Worm (Caenorhabditis elegans) whole organism, mixed stage, embryonic: ENCODE measurements around the gene F18E3.10.

Experiments
- bed-3 ChIP-seq: fragments of 200-800 bp; sonication (Bioruptor generic); optimal IDR thresholded peaks from 3 replicates; lab custom pipeline; 2018; ENCODE audit warnings: mild to moderate bottlenecking, missing genetic modification characterization, moderate library complexity, missing compliant biosample characterization
- ceh-39 ChIP-seq: fragments of 150-350 bp; optimal IDR thresholded peaks from 2 replicates; lab custom pipeline; 2014; ENCODE audit warnings: missing biosample characterization, missing genetic modification characterization
- ces-1 ChIP-seq: fragments of 150-350 bp; optimal IDR thresholded peaks from 2 replicates; lab custom pipeline; 2014; ENCODE audit warnings: missing biosample characterization, missing genetic modification reagents, missing genetic modification characterization
- cnd-1 ChIP-seq: fragments of 200-800 bp; sonication (Bioruptor generic); optimal IDR thresholded peaks from 2 replicates; lab custom pipeline; 2018; ENCODE audit warnings: mild to moderate bottlenecking, missing genetic modification characterization, missing compliant biosample characterization
- elt-1 ChIP-seq: sonication (generic microtip); optimal IDR thresholded peaks from 2 replicates; lab custom pipeline; 2017; ENCODE audit warnings: missing genetic modification characterization, mild to moderate bottlenecking, missing compliant biosample characterization, antibody characterized with exemption, moderate library complexity, borderline replicate concordance; ENCODE audit not compliant: insufficient read depth
- elt-3 ChIP-seq: fragments of 150-350 bp; optimal IDR thresholded peaks from 2 replicates; lab custom pipeline; 2014; ENCODE audit warnings: missing biosample characterization, missing genetic modification characterization
- flh-1 ChIP-seq: fragments of 200-800 bp; sonication (Bioruptor generic); optimal IDR thresholded peaks from 2 replicates; lab custom pipeline; 2018; ENCODE audit warnings: mild to moderate bottlenecking, missing genetic modification characterization, moderate library complexity, missing compliant biosample characterization
- ham-2 ChIP-seq: fragments of 200-800 bp; sonication (Bioruptor generic); optimal IDR thresholded peaks from 2 replicates; lab custom pipeline; 2018; ENCODE audit warnings: mild to moderate bottlenecking, missing genetic modification characterization, missing compliant biosample characterization
- lin-13 ChIP-seq: fragments of 150-350 bp; optimal IDR thresholded peaks from 2 replicates; lab custom pipeline; 2014; ENCODE audit warnings: missing biosample characterization, missing genetic modification characterization
- lin-32 ChIP-seq: fragments of 200-800 bp; sonication (Bioruptor generic); optimal IDR thresholded peaks from 2 replicates; lab custom pipeline; 2018; ENCODE audit warnings: mild to moderate bottlenecking, missing genetic modification characterization, missing compliant biosample characterization
- lsy-2 ChIP-seq: fragments of 150-350 bp; optimal IDR thresholded peaks from 2 replicates; lab custom pipeline; 2014; ENCODE audit warnings: missing biosample characterization, missing genetic modification characterization
- mep-1 ChIP-seq: fragments of 150-350 bp; optimal IDR thresholded peaks from 2 replicates; lab custom pipeline; 2017; ENCODE audit warnings: missing biosample characterization, missing genetic modification reagents, missing genetic modification characterization, inconsistent platforms
- mls-2 ChIP-seq: sonication (generic microtip); optimal IDR thresholded peaks from 2 replicates; lab custom pipeline; 2016; ENCODE audit warnings: mild to moderate bottlenecking, missing genetic modification characterization, moderate library complexity, missing compliant biosample characterization
- nhr-12 ChIP-seq: fragments of 150-350 bp; optimal IDR thresholded peaks from 2 replicates; lab custom pipeline; 2014; ENCODE audit warnings: missing biosample characterization, missing genetic modification characterization
- nhr-2 ChIP-seq: fragments of 150-350 bp; optimal IDR thresholded peaks from 2 replicates; lab custom pipeline; 2014; ENCODE audit warnings: missing biosample characterization, missing genetic modification characterization
- nhr-237 ChIP-seq: fragments of 150-350 bp; optimal IDR thresholded peaks from 2 replicates; lab custom pipeline; 2014; ENCODE audit warnings: missing biosample characterization, missing genetic modification characterization
- nhr-28 ChIP-seq: fragments of 150-350 bp; optimal IDR thresholded peaks from 2 replicates; lab custom pipeline; 2014; ENCODE audit warnings: missing biosample characterization, missing genetic modification characterization
- nhr-76 ChIP-seq: sonication (generic microtip); optimal IDR thresholded peaks from 2 replicates; lab custom pipeline; 2017; ENCODE audit warnings: missing biosample characterization, missing genetic modification characterization
- pha-4 ChIP-seq: fragments of 150-350 bp; optimal IDR thresholded peaks from 2 replicates; lab custom pipeline; 2018; ENCODE audit warnings: missing biosample characterization, missing genetic modification reagents, missing genetic modification characterization
- sem-2 ChIP-seq: fragments of 200-800 bp; sonication (Bioruptor generic); optimal IDR thresholded peaks from 2 replicates; lab custom pipeline; 2018; ENCODE audit warnings: mild to moderate bottlenecking, missing genetic modification characterization, missing compliant biosample characterization
- snpc-4 ChIP-seq: fragments of 150-350 bp; optimal IDR thresholded peaks from 2 replicates; lab custom pipeline; 2014; ENCODE audit warnings: missing biosample characterization, missing genetic modification characterization
- tbx-8 ChIP-seq: fragments of 200-800 bp; sonication (Bioruptor generic); optimal IDR thresholded peaks from 2 replicates; lab custom pipeline; 2018; ENCODE audit warnings: mild to moderate bottlenecking, missing genetic modification characterization, moderate library complexity, missing compliant biosample characterization
- unc-120 ChIP-seq: sonication (generic microtip); optimal IDR thresholded peaks from 2 replicates; lab custom pipeline; 2017; ENCODE audit warnings: missing genetic modification characterization, missing compliant biosample characterization; ENCODE audit not compliant: poor library complexity, severe bottlenecking
- unc-39 ChIP-seq: fragments of 150-350 bp; optimal IDR thresholded peaks from 2 replicates; lab custom pipeline; 2014; ENCODE audit warnings: missing biosample characterization, missing genetic modification characterization
- unc-62 ChIP-seq: fragments of 150-350 bp; optimal IDR thresholded peaks from 2 replicates; lab custom pipeline; 2014; ENCODE audit warnings: missing biosample characterization, missing genetic modification reagents, missing genetic modification characterization
- zip-8 ChIP-seq: fragments of 150-350 bp; optimal IDR thresholded peaks from 2 replicates; lab custom pipeline; 2014; ENCODE audit warnings: missing biosample characterization, missing genetic modification characterization
- ztf-11 ChIP-seq: fragments of 150-350 bp; optimal IDR thresholded peaks from 2 replicates; lab custom pipeline; 2014; ENCODE audit warnings: missing biosample characterization, missing genetic modification characterization

F18E3.10 gene

DNA sequence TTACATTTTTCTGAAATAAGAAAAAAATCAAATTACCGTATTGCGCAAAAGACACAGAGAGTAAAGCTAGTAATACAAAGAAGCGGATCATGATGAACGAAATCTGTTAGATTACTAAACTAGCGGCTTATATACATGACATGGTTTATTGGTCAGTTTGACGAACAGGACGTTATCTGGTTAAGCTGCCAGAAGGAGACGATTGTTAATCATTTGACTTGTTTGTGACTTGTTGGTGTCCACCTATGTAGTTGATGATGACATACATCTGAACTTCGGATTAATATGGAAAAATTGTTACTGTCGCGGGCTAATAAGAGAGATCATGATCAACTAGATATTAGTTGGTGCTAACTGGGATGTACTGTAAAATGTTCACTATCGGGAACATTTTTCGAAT lies 24.1 kb downstream of the F18E3.10 start, which contains the start of gene cnc-9:
Gene cnc-9 (minus strand): TSS at position 101 of the 400 bp plus-strand sequence.
- TF ChIP-seq flh-1 (GFP tag; lab: Kevin White, UChicago) (no peak), ceh-39 (tag; lab: Kevin White, UChicago) (no peak), tbx-8 (GFP tag; lab: Kevin White, UChicago) (no peak), lin-13 (tag; lab: Kevin White, UChicago) (no peak), ces-1 (GFP tag; lab: Kevin White, UChicago) (no peak), nhr-2 (tag; lab: Kevin White, UChicago) (no peak)
- TF ChIP-seq, all 35 proteins: peak for 0

DNA sequence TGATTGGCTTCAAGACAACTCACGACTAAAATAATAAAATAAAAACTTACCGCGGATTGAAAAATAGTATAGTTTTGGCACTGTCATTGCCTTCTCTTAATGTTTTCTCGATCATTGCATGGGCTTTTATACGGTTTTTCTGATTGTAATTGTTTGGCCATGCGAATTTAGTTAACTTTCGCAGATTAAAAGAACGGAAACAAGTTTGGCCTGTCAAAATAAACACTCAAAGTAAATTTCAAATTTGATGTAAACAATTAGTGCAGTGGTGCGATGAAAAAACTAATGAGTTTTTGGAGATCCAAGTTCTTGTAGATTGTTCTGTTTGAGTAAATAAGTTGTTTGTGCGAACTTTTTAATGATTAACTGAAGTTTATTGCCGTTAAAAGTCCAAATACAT lies 25.0 kb downstream of the F18E3.10 start, which contains the start of gene gst-41:
Gene gst-41 (minus strand): TSS at position 101 of the 400 bp plus-strand sequence.
- no peak for TF ChIP-seq cnd-1 (tag; lab: Kevin White, UChicago)
- TF ChIP-seq unc-39 (tag; lab: Kevin White, UChicago) = no peak
- TF ChIP-seq snpc-4 (tag; lab: Kevin White, UChicago) = no peak
- no peak for TF ChIP-seq ham-2 (GFP tag; lab: Kevin White, UChicago)
- no peak for TF ChIP-seq mep-1 (tag; lab: Kevin White, UChicago)
- no peak for TF ChIP-seq unc-120 (tag; lab: Kevin White, UChicago)
- no peak for TF ChIP-seq unc-62 (GFP tag; lab: Kevin White, UChicago)
- no peak for TF ChIP-seq ces-1 (GFP tag; lab: Kevin White, UChicago)
- no peak for TF ChIP-seq zip-8 (tag; lab: Kevin White, UChicago)
- TF ChIP-seq elt-1 (tag; lab: Kevin White, UChicago) = no peak
- TF ChIP-seq ztf-11 (tag; lab: Kevin White, UChicago) = no peak
- TF ChIP-seq bed-3 (GFP tag; lab: Kevin White, UChicago) = no peak
- TF ChIP-seq nhr-28 (tag; lab: Kevin White, UChicago) = no peak
- TF ChIP-seq lin-32 (GFP tag; lab: Kevin White, UChicago) = no peak
- no peak for TF ChIP-seq elt-3 (tag; lab: Kevin White, UChicago)
- no peak for TF ChIP-seq sem-2 (GFP tag; lab: Kevin White, UChicago)

DNA sequence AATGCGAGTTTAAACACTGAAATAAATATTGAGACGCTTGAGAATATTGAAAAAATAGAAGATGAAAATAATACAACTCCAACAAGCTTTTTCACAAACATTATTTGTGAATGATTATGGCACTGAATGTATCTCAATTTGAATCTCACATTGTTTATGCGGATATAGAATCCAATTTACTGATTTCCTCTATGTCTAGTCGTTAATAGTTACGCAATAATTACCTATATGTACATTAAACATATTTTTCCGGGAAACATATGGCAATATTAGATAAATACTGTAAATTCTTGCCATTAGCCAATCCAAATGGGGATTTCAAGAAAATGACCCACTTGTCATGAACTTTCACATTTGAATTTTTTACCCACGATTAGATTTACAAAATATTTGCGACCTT lies 28.9 kb downstream of the F18E3.10 start, which contains the start of gene srx-9:
Gene srx-9 (minus strand): TSS at position 101 of the 400 bp plus-strand sequence.
- peak; percentile 33 for TF ChIP-seq zip-8 (tag; lab: Kevin White, UChicago)
- TF ChIP-seq lsy-2 (tag; lab: Kevin White, UChicago) = no peak

DNA sequence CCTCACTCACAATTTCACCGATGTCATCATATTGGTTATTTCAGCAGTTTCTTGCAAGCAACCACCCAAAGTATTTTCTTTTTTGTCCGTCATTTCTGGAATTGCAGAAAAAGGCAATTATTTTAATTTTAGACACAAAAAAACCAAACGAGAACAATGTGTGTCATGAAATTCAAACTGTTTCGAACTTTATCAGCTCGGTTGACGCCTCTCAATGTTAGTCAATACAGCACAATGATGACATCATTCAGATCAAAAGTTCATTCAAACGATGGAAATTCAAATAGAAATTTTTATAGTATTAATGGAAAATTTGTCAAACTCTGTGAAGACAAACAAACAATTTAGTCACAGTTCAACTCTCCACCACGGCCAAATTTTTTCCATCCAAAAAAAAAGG lies 32.3 kb downstream of the F18E3.10 start, which contains the start of gene fbxa-105:
Gene fbxa-105 (minus strand): TSS at position 97 of the 400 bp plus-strand sequence.
- TF ChIP-seq ces-1 (GFP tag; lab: Kevin White, UChicago) (no peak), elt-3 (tag; lab: Kevin White, UChicago) (no peak), nhr-237 (no peak), snpc-4 (tag; lab: Kevin White, UChicago) (no peak), unc-62 (GFP tag; lab: Kevin White, UChicago) (no peak), nhr-2 (tag; lab: Kevin White, UChicago) (no peak), lsy-2 (tag; lab: Kevin White, UChicago) (no peak), nhr-12 (tag; lab: Kevin White, UChicago) (no peak), ham-2 (GFP tag; lab: Kevin White, UChicago) (no peak), mls-2 (no peak)
- TF ChIP-seq, all 35 proteins: peak for 0

DNA sequence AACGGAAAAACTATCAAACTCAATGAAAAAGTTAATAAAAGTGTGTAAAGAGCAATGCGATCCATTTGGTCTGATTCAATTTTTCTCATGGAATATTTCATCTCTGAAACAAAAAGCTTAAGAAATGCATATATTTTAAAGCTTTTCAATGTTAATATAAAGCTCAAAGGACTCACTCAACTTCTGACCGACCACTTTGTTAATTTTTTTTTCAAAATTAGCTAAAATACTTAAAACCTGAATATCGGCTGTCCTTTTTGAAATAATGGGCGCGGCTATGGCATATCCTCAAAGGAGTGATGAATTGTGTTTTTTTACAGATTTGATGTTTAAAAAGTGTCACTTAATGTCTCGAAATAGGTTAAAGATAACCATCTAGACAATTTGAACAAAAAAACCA lies 34.5 kb downstream of the F18E3.10 start, which contains the start of gene C02H6.1:
Gene C02H6.1 (minus strand): TSS at position 101 of the 400 bp plus-strand sequence.
- TF ChIP-seq snpc-4 (tag; lab: Kevin White, UChicago) = no peak
- no peak for TF ChIP-seq elt-1 (tag; lab: Kevin White, UChicago)
- no peak for TF ChIP-seq unc-120 (tag; lab: Kevin White, UChicago)
- no peak for TF ChIP-seq nhr-76 (tag; lab: Kevin White, UChicago)
- TF ChIP-seq lsy-2 (tag; lab: Kevin White, UChicago) = no peak
- TF ChIP-seq nhr-2 (tag; lab: Kevin White, UChicago) = no peak

DNA sequence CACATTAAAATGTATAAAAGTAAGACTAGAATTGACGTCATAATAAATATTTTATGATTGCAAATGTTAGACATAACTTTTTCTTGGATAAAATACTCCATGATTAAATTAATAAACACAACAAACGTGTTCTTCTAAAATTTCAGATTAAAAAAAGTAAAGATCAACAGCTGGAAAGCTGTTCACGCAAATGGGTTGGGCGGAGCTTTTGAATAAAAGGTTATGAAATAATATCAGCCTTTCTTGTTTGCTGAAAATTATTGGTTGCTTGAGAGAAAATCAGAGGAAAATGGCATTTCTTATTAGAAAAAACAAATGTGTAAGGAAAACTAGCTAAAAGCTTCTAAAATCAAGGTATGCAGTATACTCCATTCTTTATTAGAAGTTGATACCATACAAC lies 36.5 kb downstream of the F18E3.10 start, which contains the start of gene C02H6.3:
Gene C02H6.3 (minus strand): TSS at position 101 of the 400 bp plus-strand sequence.
- TF ChIP-seq pha-4 (tag; lab: Kevin White, UChicago) = no peak
- no peak for TF ChIP-seq tbx-8 (GFP tag; lab: Kevin White, UChicago)
- TF ChIP-seq snpc-4 (tag; lab: Kevin White, UChicago) = no peak
- TF ChIP-seq ces-1 (GFP tag; lab: Kevin White, UChicago) = no peak
